Fruit fly (Drosophila melanogaster) whole organism, pupa: Measurements from ENCODE around the gene Had1.

ENCODE experiments used
- CG10348 ChIP-seq: fragments of 200-800 bp; sonication (Bioruptor generic); IDR thresholded peaks from 2 replicates; pipeline ENCODE4 v1.3.6; 2022; ENCODE audit warnings: missing biosample characterization, missing genetic modification characterization
- CG12605 ChIP-seq: fragments of 200-800 bp; sonication (Bioruptor generic); IDR thresholded peaks from 2 replicates; pipeline ENCODE4 v1.3.6; 2022; ENCODE audit warnings: missing biosample characterization, missing genetic modification characterization
- CG13204 ChIP-seq: fragments of 200-800 bp; sonication (Bioruptor generic); optimal IDR thresholded peaks from 2 replicates; lab custom pipeline; 2018; ENCODE audit warnings: missing biosample characterization, mild to moderate bottlenecking, missing genetic modification characterization, moderate library complexity
- CG14655 ChIP-seq: fragments of 200-800 bp; sonication (Bioruptor generic); optimal IDR thresholded peaks from 3 replicates; lab custom pipeline; 2017; ENCODE audit warnings: mild to moderate bottlenecking, missing biosample characterization, missing genetic modification reagents, missing genetic modification characterization
- CG15710 ChIP-seq: fragments of 200-800 bp; sonication (Bioruptor generic); optimal IDR thresholded peaks from 2 replicates; lab custom pipeline; 2018; ENCODE audit warnings: missing biosample characterization, mild to moderate bottlenecking, missing genetic modification characterization, moderate library complexity
- CG17806 ChIP-seq: fragments of 200-800 bp; sonication (Bioruptor generic); optimal IDR thresholded peaks from 2 replicates; lab custom pipeline; 2018; ENCODE audit warnings: missing biosample characterization, mild to moderate bottlenecking, missing genetic modification characterization, moderate library complexity
- CG34367 ChIP-seq: fragments of 200-800 bp; sonication (Bioruptor generic); optimal IDR thresholded peaks from 2 replicates; lab custom pipeline; 2018; ENCODE audit warnings: missing biosample characterization, mild to moderate bottlenecking, missing genetic modification characterization
- CG4496 ChIP-seq: fragments of 200-800 bp; sonication (Bioruptor generic); IDR thresholded peaks from 3 replicates; pipeline ENCODE4 v1.3.6; 2022; ENCODE audit warnings: missing biosample characterization, missing genetic modification characterization
- CG8159 ChIP-seq: fragments of 200-800 bp; sonication (Bioruptor generic); optimal IDR thresholded peaks from 3 replicates; lab custom pipeline; 2018; ENCODE audit warnings: missing biosample characterization, mild to moderate bottlenecking, missing genetic modification characterization, moderate library complexity
- CG8301 ChIP-seq: fragments of 200-800 bp; sonication (Bioruptor generic); optimal IDR thresholded peaks from 2 replicates; lab custom pipeline; 2018; ENCODE audit warnings: missing biosample characterization, mild to moderate bottlenecking, missing genetic modification characterization
- CG9948 ChIP-seq: fragments of 200-800 bp; sonication (Bioruptor generic); optimal IDR thresholded peaks from 2 replicates; lab custom pipeline; 2018; ENCODE audit warnings: missing biosample characterization, mild to moderate bottlenecking, missing genetic modification characterization, moderate library complexity
- D1 ChIP-seq: fragments of 200-800 bp; sonication (Bioruptor generic); optimal IDR thresholded peaks from 2 replicates; lab custom pipeline; 2018; ENCODE audit warnings: missing biosample characterization, mild to moderate bottlenecking, missing genetic modification characterization, moderate library complexity
- EcR ChIP-seq: fragments of 200-800 bp; sonication (Bioruptor generic); optimal IDR thresholded peaks from 3 replicates; lab custom pipeline; 2019; ENCODE audit warnings: missing biosample characterization, missing genetic modification characterization, mild to moderate bottlenecking, moderate library complexity, missing genetic modification reagents
- Ets98B ChIP-seq: fragments of 200-800 bp; sonication (Bioruptor generic); IDR thresholded peaks from 2 replicates; pipeline ENCODE4 v1.3.6; 2022; ENCODE audit warnings: missing biosample characterization, missing genetic modification characterization
- Pif1A ChIP-seq: fragments of 200-800 bp; sonication (Bioruptor generic); optimal IDR thresholded peaks from 3 replicates; lab custom pipeline; 2016; ENCODE audit warnings: missing biosample characterization, missing genetic modification characterization
- Snoo ChIP-seq: fragments of 200-800 bp; sonication (Bioruptor generic); optimal IDR thresholded peaks from 3 replicates; lab custom pipeline; 2017; ENCODE audit warnings: missing biosample characterization, mild to moderate bottlenecking, missing genetic modification characterization, inconsistent platforms
- fd96Ca ChIP-seq: fragments of 200-800 bp; sonication (Bioruptor generic); IDR thresholded peaks from 3 replicates; pipeline ENCODE4 v1.3.6; 2022; ENCODE audit warnings: missing biosample characterization, missing genetic modification characterization
- gl ChIP-seq: fragments of 200-800 bp; sonication (Bioruptor generic); optimal IDR thresholded peaks from 2 replicates; lab custom pipeline; 2018; ENCODE audit warnings: missing biosample characterization, mild to moderate bottlenecking, missing genetic modification characterization
- rn ChIP-seq: fragments of 200-800 bp; sonication (Bioruptor generic); IDR thresholded peaks from 2 replicates; pipeline ENCODE4 v1.3.6; 2022; ENCODE audit warnings: missing biosample characterization, missing genetic modification characterization

The Had1 gene

dm6 chrX:16292646-16293045 lies 15.8 kb downstream of the Had1 start:
- TF ChIP-seq CG8301 (tag; lab: Kevin White, UChicago) = no peak
- no peak for TF ChIP-seq CG34367 (tag; lab: Kevin White, UChicago)
- TF ChIP-seq CG14655 (GFP tag; lab: Kevin White, UChicago) = no peak
- no peak for TF ChIP-seq D1 (tag; lab: Kevin White, UChicago)
- no peak for TF ChIP-seq CG15710 (tag; lab: Kevin White, UChicago)
- TF ChIP-seq, all 21 proteins: peak for 0

dm6 chrX:16288999-16289398 lies 19.5 kb downstream of the Had1 start:
- TF ChIP-seq CG14655 (GFP tag; lab: Kevin White, UChicago) = no peak
- TF ChIP-seq CG9948 = no peak
- no peak for TF ChIP-seq gl
- TF ChIP-seq EcR = no peak
- TF ChIP-seq CG10348 (GFP tag; lab: Robert Waterston, UW) = no peak
- TF ChIP-seq CG4496 (GFP tag; lab: Robert Waterston, UW) = no peak
- no peak for TF ChIP-seq fd96Ca (GFP tag; lab: Robert Waterston, UW)
- TF ChIP-seq Snoo = no peak
- no peak for TF ChIP-seq rn
- TF ChIP-seq CG8159 (tag; lab: Kevin White, UChicago) = no peak
- TF ChIP-seq CG15710 (tag; lab: Kevin White, UChicago) = no peak
- TF ChIP-seq D1 (tag; lab: Kevin White, UChicago) = no peak
- TF ChIP-seq Pif1A (GFP tag; lab: Kevin White, UChicago) = no peak
- no peak for TF ChIP-seq CG17806
- no peak for TF ChIP-seq Ets98B (GFP tag; lab: Robert Waterston, UW)
- no peak for TF ChIP-seq CG12605
- TF ChIP-seq CG34367 (tag; lab: Kevin White, UChicago) = no peak
- TF ChIP-seq CG8301 (tag; lab: Kevin White, UChicago) = no peak

- TF ChIP-seq CG15710 (tag; lab: Kevin White, UChicago) (peak; percentile 10), CG13204 (GFP tag; lab: Kevin White, UChicago) (no peak)
Measured at dm6 chrX:16288492-16288964, 19.9 kb downstream of the Had1 start, which contains the start of the genes CG32576 and caz. CG32576 (minus strand) TSS chrX:16288533. caz (plus strand) TSS chrX:16288810.

dm6 chrX:16286083-16286666 lies 22.3 kb downstream of the Had1 start, which contains the start of gene UQCR-14:
UQCR-14 (plus strand) TSS chrX:16286288.
- no peak for TF ChIP-seq CG34367 (tag; lab: Kevin White, UChicago)
- 0 out of 2 replicates have a peak, but pooled peaks have one; percentile 9 for TF ChIP-seq Ets98B (GFP tag; lab: Robert Waterston, UW)

dm6 chrX:16285186-16285585 lies 23.3 kb downstream of the Had1 start:
- TF ChIP-seq CG13204 (GFP tag; lab: Kevin White, UChicago) = no peak
- peak; percentile 0 for TF ChIP-seq Snoo
- TF ChIP-seq CG4496 (GFP tag; lab: Robert Waterston, UW) = peak; percentile 35; the same call in 2 of the 3 replicates

dm6 chrX:16281717-16282529 lies 26.5 kb downstream of the Had1 start:
- TF ChIP-seq CG8159 (tag; lab: Kevin White, UChicago) = no peak
- peak; percentile 16 for TF ChIP-seq EcR

- TF ChIP-seq CG15710 (tag; lab: Kevin White, UChicago) = no peak
- no peak for TF ChIP-seq CG8159 (tag; lab: Kevin White, UChicago)
- no peak for TF ChIP-seq Snoo
- no peak for TF ChIP-seq CG12605
- no peak for TF ChIP-seq D1 (tag; lab: Kevin White, UChicago)
- no peak for TF ChIP-seq CG4496 (GFP tag; lab: Robert Waterston, UW)
- TF ChIP-seq Pif1A (GFP tag; lab: Kevin White, UChicago) = no peak
- no peak for TF ChIP-seq CG14655 (GFP tag; lab: Kevin White, UChicago)
- no peak for TF ChIP-seq CG13204 (GFP tag; lab: Kevin White, UChicago)
- no peak for TF ChIP-seq Ets98B (GFP tag; lab: Robert Waterston, UW)
- TF ChIP-seq CG8301 (tag; lab: Kevin White, UChicago) = no peak
- no peak for TF ChIP-seq gl
- TF ChIP-seq CG34367 (tag; lab: Kevin White, UChicago) = no peak
- no peak for TF ChIP-seq rn
- TF ChIP-seq, all 21 proteins: peak for 0
Measured at dm6 chrX:16281305-16281704, 27.2 kb downstream of the Had1 start.
